Worm (Caenorhabditis elegans) whole organism, dauer: ENCODE data around the gene F43C11.8.

ENCODE experiments used
- unc-62 ChIP-seq: sonication (generic microtip); optimal IDR thresholded peaks from 2 replicates; lab custom pipeline; 2017; ENCODE audit warnings: missing biosample characterization, missing genetic modification reagents, missing genetic modification characterization

The F43C11.8 gene

DNA sequence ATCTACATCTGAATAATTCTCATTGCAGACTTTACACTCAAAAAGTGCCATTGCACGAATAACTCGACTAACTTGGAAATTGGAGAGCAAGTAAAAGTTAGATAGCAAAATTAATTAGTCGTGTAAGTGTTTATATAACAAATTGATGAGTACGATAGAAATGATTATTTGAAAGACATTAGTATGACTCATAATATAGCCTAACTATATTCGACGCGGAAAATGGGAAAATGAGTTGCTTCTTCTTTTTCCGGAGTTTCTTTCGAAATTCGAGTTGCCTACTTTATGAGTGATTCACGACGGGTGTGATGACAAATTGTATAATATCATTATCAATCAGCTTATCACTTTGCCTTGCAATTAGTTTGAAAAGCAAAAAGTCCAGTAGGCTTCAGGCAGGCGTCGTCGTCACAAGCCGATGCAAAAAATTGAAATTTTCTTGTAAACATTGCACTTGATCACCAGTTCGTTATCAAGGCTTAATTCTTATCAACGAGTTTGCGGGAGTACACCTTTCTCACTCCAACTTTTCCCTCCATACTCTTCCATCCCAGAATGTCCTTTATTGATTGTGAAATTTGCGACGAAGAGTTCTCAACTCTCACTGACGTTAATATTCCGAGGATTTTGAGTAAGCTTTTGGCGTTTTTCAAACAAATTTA, 9.3 kb upstream of the F43C11.8 start, which contains the start of the genes ZK1240.6 and ZK1240.2:
ZK1240.6 (minus strand) TSS at position 51 of the 662 bp plus-strand sequence.
ZK1240.2 (plus strand) TSS at position 520 of the 662 bp plus-strand sequence.
- TF ChIP-seq unc-62 (GFP tag; lab: Kevin White, UChicago), result no peak

DNA sequence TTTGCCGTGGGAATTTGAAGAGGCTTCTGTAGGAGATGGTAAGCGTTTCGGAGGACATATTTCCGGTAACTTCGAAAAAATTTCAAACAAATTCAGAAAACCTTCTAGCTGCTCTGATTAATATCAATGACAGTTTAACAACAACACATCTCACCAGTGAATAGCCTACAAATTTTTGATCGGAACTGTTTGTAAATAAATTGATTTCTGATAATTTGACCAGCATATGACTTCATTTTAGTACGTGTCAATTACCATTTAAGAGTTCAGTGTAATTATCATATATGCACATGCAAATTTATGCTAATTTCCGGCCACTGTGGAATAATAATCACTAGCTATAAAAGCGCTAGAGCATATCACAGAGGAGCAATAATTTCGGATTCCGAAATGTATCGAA, 7.4 kb upstream of the F43C11.8 start, which contains the start of gene ZK1240.11:
ZK1240.11 (plus strand) TSS at position 301 of the 400 bp plus-strand sequence.
- TF ChIP-seq unc-62 (GFP tag; lab: Kevin White, UChicago), result no peak

DNA sequence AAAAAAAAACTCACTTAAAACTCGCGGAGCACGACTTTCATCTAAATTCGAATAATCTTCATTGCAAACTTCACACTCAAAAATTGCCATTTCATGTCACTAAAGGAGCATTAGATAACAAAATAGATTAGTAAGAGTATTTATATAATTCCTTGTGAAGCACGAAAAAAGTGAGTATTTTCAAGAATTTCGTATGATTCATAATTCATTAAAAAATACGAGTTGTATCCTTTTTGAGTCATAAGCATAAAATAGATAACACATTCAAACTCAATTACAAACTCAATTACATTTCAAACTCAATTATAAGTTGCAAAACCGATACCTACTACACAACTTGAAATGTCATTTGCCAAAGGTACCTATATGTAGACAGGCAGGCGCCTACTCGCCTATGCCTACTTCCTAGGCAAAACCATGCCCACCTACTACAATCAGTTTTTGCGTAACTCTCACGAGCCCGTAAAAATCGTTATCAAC, 3.3 kb upstream of the F43C11.8 start, which contains the start of the genes ZK1240.8 and ZK1240.1:
ZK1240.8 (minus strand) TSS at position 101 of the 480 bp plus-strand sequence.
ZK1240.1 (plus strand) TSS at position 430 of the 480 bp plus-strand sequence.
- TF ChIP-seq unc-62 (GFP tag; lab: Kevin White, UChicago), result no peak

DNA sequence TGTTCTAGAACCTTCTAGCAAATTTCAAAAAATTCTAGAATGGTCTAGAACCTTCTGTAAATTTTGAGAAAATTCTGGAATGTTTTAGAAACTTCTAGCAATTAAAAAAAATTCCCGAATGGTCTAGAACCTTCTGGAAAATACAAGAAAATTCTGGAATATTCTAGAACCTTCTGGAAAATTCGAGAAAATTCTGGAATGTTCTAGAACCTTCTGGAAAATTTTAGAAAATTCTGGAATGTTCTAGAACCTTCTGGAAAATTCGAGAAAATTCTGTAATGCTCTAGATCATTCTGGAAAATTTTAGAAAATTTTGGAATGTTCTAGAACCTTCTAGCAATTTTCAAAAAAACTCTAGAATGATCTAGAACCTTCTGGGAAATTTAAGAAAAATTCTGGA, 1.9 kb upstream of the F43C11.8 start:
- TF ChIP-seq unc-62 (GFP tag; lab: Kevin White, UChicago), result no peak

DNA sequence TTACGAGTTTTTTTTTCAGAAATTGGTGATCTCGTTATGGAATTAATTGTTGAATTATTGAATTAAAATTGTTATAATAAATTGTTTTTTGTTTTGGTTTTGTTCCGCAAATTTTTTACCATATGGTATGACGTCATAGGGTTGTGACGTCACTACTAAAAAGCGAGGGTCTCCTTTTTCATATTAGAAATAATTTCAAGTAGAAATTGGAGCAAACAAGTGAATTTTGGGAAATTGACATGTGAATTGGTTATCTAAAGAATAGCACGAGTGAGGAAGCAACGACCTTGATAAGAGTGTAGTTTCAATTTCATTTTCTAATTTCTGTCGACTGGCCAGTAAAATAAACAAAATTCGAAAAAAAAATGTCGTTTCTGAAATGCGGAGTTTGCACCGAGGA, 3.3 kb downstream of the F43C11.8 start, which contains the start of gene F43C11.7:
F43C11.7 (plus strand) TSS at position 326 of the 400 bp plus-strand sequence.
- no peak for TF ChIP-seq unc-62 (GFP tag; lab: Kevin White, UChicago)

DNA sequence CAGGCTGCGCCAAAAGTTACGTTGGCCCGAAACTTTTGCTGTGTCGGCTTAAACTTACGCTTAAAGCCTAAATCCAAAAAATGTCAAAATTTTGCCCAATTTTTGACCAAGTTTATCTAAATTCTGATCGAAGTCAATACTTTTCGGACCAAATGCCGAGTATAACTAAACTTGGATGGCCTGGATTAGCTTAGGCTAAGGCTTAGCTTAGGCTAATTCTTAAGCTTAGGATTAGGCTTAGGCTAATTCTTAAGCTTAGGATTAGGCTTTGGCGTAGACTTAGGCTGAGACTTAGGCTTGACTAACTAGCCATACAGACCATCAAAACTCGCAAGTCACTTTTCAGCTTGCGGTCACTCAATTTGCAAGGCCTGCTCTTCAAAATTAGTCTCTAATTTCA, 3.9 kb downstream of the F43C11.8 start:
- no peak for TF ChIP-seq unc-62 (GFP tag; lab: Kevin White, UChicago)

DNA sequence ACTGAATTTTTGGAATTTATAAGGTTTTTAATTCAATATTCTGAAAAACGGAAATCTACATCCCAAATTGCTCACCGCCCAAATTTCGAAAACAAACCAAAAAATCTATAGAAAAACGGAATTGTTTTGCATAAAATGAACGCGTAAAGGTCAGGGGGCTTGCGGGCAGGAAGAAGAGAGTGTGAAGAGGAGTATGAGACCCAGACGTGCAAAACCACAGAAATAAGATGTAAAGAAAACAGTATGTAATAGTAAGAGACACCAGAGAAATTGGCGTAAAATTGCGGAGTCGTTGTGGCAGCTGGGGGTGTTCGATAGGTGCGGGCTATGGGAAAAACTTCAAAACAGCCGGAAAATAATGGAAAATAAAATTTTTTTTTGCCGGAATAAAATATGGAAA, 8.7 kb downstream of the F43C11.8 start:
- no peak for TF ChIP-seq unc-62 (GFP tag; lab: Kevin White, UChicago)

DNA sequence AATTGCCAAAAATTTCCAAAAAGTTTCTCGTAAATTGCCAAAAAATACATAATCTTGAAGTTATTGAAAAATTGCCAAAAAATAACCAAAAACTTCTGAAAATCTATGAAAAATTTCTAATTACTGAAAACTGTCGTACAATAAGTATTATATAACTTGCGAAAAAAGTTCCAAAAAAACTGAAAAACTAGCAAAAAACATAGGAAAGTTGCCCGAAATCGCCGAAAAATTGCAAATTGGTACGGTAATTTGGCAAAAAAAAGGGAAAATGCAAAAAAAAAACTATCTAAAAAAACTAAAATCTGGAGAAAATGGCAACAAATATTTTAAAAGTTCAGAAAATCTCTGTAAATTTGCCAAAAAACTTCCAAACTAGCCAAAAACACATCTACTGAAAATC, 9.2 kb downstream of the F43C11.8 start, which contains the start of gene enri-1:
enri-1 (minus strand) TSS at position 101 of the 400 bp plus-strand sequence.
- no peak for TF ChIP-seq unc-62 (GFP tag; lab: Kevin White, UChicago)

DNA sequence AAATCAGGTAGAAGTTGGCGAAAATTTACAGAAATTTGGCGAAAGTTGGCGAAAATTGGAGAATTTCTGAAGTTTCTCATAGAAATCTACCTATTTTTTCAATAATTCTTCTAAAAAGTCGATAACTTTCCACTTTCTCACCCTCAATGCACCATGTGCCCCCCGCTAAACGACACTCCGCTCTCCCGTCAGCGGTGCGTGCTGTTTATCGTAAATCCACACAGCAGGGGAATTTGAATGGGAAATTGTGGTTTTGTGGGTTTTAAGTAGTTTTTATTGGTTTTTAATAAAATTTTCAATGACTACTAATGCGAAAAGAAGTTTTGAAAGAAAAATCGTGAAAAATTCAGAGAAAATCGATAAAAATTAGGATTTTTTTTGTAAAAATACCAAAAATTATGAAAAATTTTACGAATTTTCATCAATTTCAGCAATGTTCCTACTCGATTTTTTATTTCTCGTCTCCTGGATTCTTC, 9.7 kb downstream of the F43C11.8 start, which contains the start of gene F43C11.6:
F43C11.6 (plus strand) TSS at position 426 of the 476 bp plus-strand sequence.
- TF ChIP-seq unc-62 (GFP tag; lab: Kevin White, UChicago), result no peak

DNA sequence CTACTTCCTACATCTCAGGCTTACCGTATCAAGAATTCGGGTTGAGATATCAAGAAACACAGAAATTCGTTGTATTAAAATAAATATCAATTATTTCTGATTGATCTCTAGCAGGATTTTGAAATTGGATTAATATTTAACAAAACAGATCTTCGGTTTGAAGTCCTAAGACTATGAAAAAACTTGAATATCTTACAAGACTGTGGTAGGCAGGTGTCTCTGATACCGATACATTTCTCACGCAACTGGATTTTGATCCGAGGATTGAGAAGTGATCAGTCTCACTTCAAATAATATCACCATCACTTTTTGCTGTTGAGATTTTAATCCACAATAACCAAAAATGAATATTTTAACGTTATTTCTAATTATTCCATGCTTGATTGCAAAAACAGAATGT, 14.4 kb downstream of the F43C11.8 start, which contains the start of gene F43C11.4:
F43C11.4 (plus strand) TSS at position 301 of the 400 bp plus-strand sequence.
- TF ChIP-seq unc-62 (GFP tag; lab: Kevin White, UChicago), result no peak

DNA sequence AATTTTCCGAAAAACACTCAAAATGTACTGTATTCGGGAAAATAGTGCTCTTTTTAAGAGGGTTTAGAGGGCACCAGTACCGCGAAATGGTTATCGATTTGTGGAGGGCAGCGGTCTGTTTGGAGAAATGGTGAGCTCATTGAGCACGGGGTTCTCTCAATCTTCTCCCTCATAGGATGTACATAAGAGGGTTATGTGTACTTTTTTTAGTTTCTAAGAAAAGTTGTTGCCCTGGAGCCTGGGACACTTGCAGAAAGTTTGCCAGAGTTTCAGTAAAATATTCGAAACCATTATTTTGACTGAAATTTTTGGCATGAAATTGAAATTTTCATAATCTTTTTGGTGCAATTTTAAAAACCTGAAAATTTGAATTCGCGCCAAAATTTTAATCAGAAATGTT, 20.2 kb downstream of the F43C11.8 start, which contains the start of gene F43C11.10:
F43C11.10 (minus strand) TSS at position 101 of the 400 bp plus-strand sequence.
- TF ChIP-seq unc-62 (GFP tag; lab: Kevin White, UChicago), result no peak

DNA sequence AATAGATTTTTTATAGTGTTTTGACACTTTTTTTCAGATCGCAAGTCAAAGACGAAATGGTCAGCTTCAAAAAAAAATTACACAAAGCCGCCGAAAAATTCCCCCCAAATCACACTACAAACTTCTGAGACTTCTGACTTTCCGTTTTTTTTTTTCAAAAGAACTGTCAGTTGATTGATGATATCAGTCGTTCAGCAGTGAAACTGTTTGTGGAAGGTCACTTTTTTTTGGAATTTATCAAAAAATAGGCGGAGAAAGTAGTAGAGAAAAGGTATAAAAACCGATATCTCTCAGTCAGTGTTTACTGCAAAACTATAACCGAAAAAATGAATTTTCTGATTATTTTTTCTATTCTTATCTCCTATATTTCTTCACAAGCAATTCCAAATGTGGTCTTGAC, 20.7 kb downstream of the F43C11.8 start, which contains the start of gene F43C11.3:
F43C11.3 (plus strand) TSS at position 301 of the 400 bp plus-strand sequence.
- no peak for TF ChIP-seq unc-62 (GFP tag; lab: Kevin White, UChicago)

DNA sequence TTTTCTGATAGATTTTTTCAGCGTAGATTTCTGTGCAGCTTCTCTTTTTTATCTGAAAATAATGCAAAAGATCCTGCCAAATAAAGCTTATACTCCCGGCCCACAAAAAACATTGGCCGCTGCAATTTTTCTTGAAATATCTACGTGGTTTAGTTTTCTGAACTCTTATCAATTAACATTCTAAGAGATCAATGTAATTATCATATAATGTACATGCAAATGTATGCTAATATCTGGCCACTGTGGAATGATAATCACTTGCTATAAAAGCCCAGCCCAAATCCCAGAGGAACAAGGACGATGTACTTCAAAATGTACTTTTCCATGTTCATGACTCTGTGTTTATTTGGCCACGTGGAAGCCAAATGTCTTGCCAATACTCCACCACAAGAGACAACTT, 22.2 kb downstream of the F43C11.8 start, which contains the start of gene F43C11.2:
F43C11.2 (plus strand) TSS at position 301 of the 400 bp plus-strand sequence.
- TF ChIP-seq unc-62 (GFP tag; lab: Kevin White, UChicago), result no peak

DNA sequence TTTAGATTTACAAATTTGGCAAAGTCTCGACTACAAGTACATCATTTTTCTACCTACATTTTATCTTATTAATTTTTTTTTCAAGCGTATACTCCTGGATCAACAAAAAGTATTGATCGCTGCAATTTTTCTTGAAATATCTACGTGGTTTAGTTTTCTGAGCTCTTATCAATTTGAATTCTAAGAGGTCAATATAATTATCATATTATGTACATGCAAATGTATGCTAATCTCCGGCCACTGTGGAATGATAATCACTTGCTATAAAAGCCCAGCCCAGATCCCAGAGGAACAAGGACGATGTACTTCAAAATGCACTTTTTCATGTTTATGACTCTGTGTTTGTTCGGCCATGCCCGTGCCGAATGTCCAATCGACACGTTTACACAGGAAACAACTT, 24.5 kb downstream of the F43C11.8 start, which contains the start of gene F43C11.1:
F43C11.1 (plus strand) TSS at position 301 of the 400 bp plus-strand sequence.
- no peak for TF ChIP-seq unc-62 (GFP tag; lab: Kevin White, UChicago)

DNA sequence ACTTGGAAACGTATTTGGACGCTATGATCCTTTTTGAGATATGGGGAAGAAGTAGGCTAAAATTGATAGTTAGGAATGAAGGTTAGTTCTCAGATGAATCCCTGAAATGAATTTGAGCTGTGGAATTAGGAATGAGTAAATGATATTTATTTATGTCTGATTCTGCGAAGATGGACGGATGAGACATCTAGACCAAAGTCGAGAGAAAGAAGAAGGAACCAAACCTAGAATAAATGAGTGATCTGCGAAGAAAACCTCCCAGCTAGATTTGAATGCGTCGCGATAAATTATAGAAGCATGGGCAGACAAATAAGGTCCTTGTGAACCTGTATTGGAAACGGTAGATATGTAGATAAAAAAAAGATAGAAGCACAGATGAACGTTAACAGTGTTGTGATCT, 27.6 kb downstream of the F43C11.8 start, which contains the start of gene F43C11.16:
F43C11.16 (minus strand) TSS at position 101 of the 400 bp plus-strand sequence.
- no peak for TF ChIP-seq unc-62 (GFP tag; lab: Kevin White, UChicago)

DNA sequence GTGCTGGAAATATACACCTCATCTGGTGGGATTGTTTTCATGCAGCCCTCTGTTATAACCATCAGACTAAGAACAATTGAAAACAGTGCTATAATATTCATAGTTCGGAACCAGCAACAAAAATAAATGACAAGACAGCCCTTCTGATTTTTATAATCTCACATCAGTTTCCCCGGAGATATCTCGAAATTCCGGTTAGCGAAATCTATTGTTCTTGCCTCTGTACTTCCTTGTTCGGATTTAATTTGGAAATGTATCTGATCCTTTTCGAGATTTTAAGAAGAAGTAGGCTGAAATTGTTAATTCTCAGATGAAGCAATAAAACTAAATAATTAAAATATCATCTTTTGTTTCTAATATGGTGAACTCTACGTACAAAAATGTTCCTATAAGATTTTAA, 31.4 kb downstream of the F43C11.8 start, which contains the start of gene F43C11.11:
F43C11.11 (minus strand) TSS at position 101 of the 400 bp plus-strand sequence.
- TF ChIP-seq unc-62 (GFP tag; lab: Kevin White, UChicago), result no peak
